Fruit fly (Drosophila melanogaster) whole organism, embryonic: Measurements from ENCODE around the gene pico.

Experiments used
- ATbp ChIP-seq: fragments of 200-800 bp; sonication (Bioruptor generic); optimal IDR thresholded peaks from 2 replicates; lab custom pipeline; 2017; ENCODE audit warnings: missing biosample characterization, mild to moderate bottlenecking, missing genetic modification characterization, missing genetic modification reagents
- CG10431 ChIP-seq: fragments of 200-800 bp; sonication (Bioruptor generic); optimal IDR thresholded peaks from 3 replicates; lab custom pipeline; 2018; ENCODE audit warnings: missing biosample characterization, mild to moderate bottlenecking, missing genetic modification characterization
- CG10979 ChIP-seq: fragments of 200-800 bp; sonication (Bioruptor generic); optimal IDR thresholded peaks from 2 replicates; lab custom pipeline; 2018; ENCODE audit warnings: missing biosample characterization, mild to moderate bottlenecking, missing genetic modification characterization, moderate library complexity
- CG12769 ChIP-seq: fragments of 200-800 bp; sonication (Bioruptor generic); optimal IDR thresholded peaks from 2 replicates; lab custom pipeline; 2019; ENCODE audit warnings: missing biosample characterization, mild to moderate bottlenecking, missing genetic modification characterization, moderate library complexity
- CG13424 ChIP-seq: fragments of 200-800 bp; sonication (Bioruptor generic); optimal IDR thresholded peaks from 2 replicates; lab custom pipeline; 2019; ENCODE audit warnings: missing biosample characterization, mild to moderate bottlenecking, missing genetic modification characterization, moderate library complexity
- CG13624 ChIP-seq: fragments of 200-800 bp; sonication (Bioruptor generic); optimal IDR thresholded peaks from 2 replicates; lab custom pipeline; 2016; ENCODE audit warnings: missing biosample characterization, missing genetic modification characterization
- CG1832 ChIP-seq: fragments of 200-800 bp; sonication (Bioruptor generic); optimal IDR thresholded peaks from 2 replicates; lab custom pipeline; 2017; ENCODE audit warnings: missing biosample characterization, mild to moderate bottlenecking, missing genetic modification characterization, inconsistent platforms
- CG18599 ChIP-seq: fragments of 200-800 bp; sonication (Bioruptor generic); optimal IDR thresholded peaks from 3 replicates; lab custom pipeline; 2017; ENCODE audit warnings: missing biosample characterization, missing genetic modification characterization, mild to moderate bottlenecking, moderate library complexity, missing genetic modification reagents
- CG2889 ChIP-seq: fragments of 200-800 bp; sonication (Bioruptor generic); IDR thresholded peaks from 3 replicates; pipeline ENCODE4 v1.3.6; 2022; ENCODE audit warnings: missing biosample characterization, missing genetic modification characterization
- CG31388 ChIP-seq: fragments of 200-800 bp; sonication (Bioruptor generic); optimal IDR thresholded peaks from 2 replicates; lab custom pipeline; 2016; ENCODE audit warnings: missing biosample characterization, missing genetic modification characterization
- CG32767 ChIP-seq: fragments of 200-800 bp; sonication (Bioruptor generic); IDR thresholded peaks from 2 replicates; pipeline ENCODE4 v1.3.6; 2022; ENCODE audit warnings: missing biosample characterization, missing genetic modification characterization
- CG3281 ChIP-seq: fragments of 200-800 bp; sonication (Bioruptor generic); optimal IDR thresholded peaks from 3 replicates; lab custom pipeline; 2017; ENCODE audit warnings: missing biosample characterization, mild to moderate bottlenecking, missing genetic modification characterization
- CG34224 ChIP-seq: fragments of 200-800 bp; sonication (Bioruptor generic); IDR thresholded peaks from 3 replicates; pipeline ENCODE4 v1.3.6; 2022; ENCODE audit warnings: missing biosample characterization, missing genetic modification characterization; ENCODE audit not compliant: partially characterized antibody
- CG34376 ChIP-seq: fragments of 200-800 bp; sonication (Bioruptor generic); optimal IDR thresholded peaks from 2 replicates; lab custom pipeline; 2018; ENCODE audit warnings: missing biosample characterization, mild to moderate bottlenecking, missing genetic modification characterization
- CG42726 ChIP-seq: fragments of 200-800 bp; sonication (Bioruptor generic); IDR thresholded peaks from 2 replicates; pipeline ENCODE4 v1.3.6; 2022; ENCODE audit warnings: missing biosample characterization, missing genetic modification characterization; ENCODE audit not compliant: partially characterized antibody
- CG4328 ChIP-seq: fragments of 200-800 bp; sonication (Bioruptor generic); optimal IDR thresholded peaks from 3 replicates; lab custom pipeline; 2017; ENCODE audit warnings: missing biosample characterization, missing genetic modification reagents, missing genetic modification characterization
- CG4360 ChIP-seq: fragments of 200-800 bp; sonication (Bioruptor generic); IDR thresholded peaks from 2 replicates; pipeline ENCODE4 v1.3.6; 2022; ENCODE audit warnings: missing biosample characterization, missing genetic modification characterization
- CG6175 ChIP-seq: fragments of 200-800 bp; sonication (Bioruptor generic); IDR thresholded peaks from 3 replicates; pipeline ENCODE4 v1.3.6; 2022; ENCODE audit warnings: missing biosample characterization, missing genetic modification characterization
- CG6854 ChIP-seq: fragments of 200-800 bp; sonication (Bioruptor generic); optimal IDR thresholded peaks from 3 replicates; lab custom pipeline; 2017; ENCODE audit warnings: missing biosample characterization, mild to moderate bottlenecking, missing genetic modification characterization
- CG7786 ChIP-seq: fragments of 200-800 bp; sonication (Bioruptor generic); optimal IDR thresholded peaks from 2 replicates; lab custom pipeline; 2016; ENCODE audit warnings: missing biosample characterization, missing genetic modification characterization
- D19B ChIP-seq: fragments of 200-800 bp; sonication (Bioruptor generic); optimal IDR thresholded peaks from 2 replicates; lab custom pipeline; 2017; ENCODE audit warnings: missing biosample characterization, mild to moderate bottlenecking, missing genetic modification characterization
- Dbx ChIP-seq: fragments of 200-800 bp; sonication (Bioruptor generic); IDR thresholded peaks from 3 replicates; pipeline ENCODE4 v1.3.6; 2022; ENCODE audit warnings: missing biosample characterization, missing genetic modification characterization
- HLHmδ ChIP-seq: fragments of 200-800 bp; sonication (Bioruptor generic); optimal IDR thresholded peaks from 2 replicates; lab custom pipeline; 2018; ENCODE audit warnings: missing biosample characterization, mild to moderate bottlenecking, missing genetic modification characterization, moderate library complexity
- Hr51 ChIP-seq, 2 experiments: fragments of 200-800 bp; sonication (Bioruptor generic); optimal IDR thresholded peaks; 2 replicates in 1 of 2; 3 replicates in 1 of 2; lab custom pipeline; 2016 to 2018; ENCODE audit warnings: missing biosample characterization in 2 of 2, missing genetic modification characterization in 2 of 2, mild to moderate bottlenecking in 1 of 2, moderate library complexity in 1 of 2
- Lpt ChIP-seq: fragments of >200 bp; optimal IDR thresholded peaks from 2 replicates; lab custom pipeline; 2018; ENCODE audit warnings: missing biosample characterization, missing genetic modification characterization
- Rx ChIP-seq: fragments of 200-800 bp; sonication (Bioruptor generic); IDR thresholded peaks from 2 replicates; pipeline ENCODE4 v1.3.6; 2022; ENCODE audit warnings: missing biosample characterization, missing genetic modification characterization
- Sin3A ChIP-seq: fragments of >200 bp; optimal IDR thresholded peaks from 2 replicates; lab custom pipeline; 2018
- ac ChIP-seq: fragments of 200-800 bp; sonication (Bioruptor generic); optimal IDR thresholded peaks from 3 replicates; lab custom pipeline; 2017; ENCODE audit warnings: missing biosample characterization, mild to moderate bottlenecking, missing genetic modification characterization
- ash1 ChIP-seq: fragments of 200-800 bp; sonication (Bioruptor generic); optimal IDR thresholded peaks from 2 replicates; lab custom pipeline; 2018; ENCODE audit warnings: missing biosample characterization, mild to moderate bottlenecking, missing genetic modification characterization
- cg ChIP-seq: fragments of 200-800 bp; sonication (Bioruptor generic); optimal IDR thresholded peaks from 3 replicates; lab custom pipeline; 2019; ENCODE audit warnings: missing biosample characterization, mild to moderate bottlenecking, missing genetic modification characterization, moderate library complexity
- fd102C ChIP-seq: fragments of 200-800 bp; sonication (Bioruptor generic); optimal IDR thresholded peaks from 2 replicates; lab custom pipeline; 2018; ENCODE audit warnings: missing biosample characterization, mild to moderate bottlenecking, missing genetic modification characterization, moderate library complexity
- fd64A ChIP-seq: fragments of 200-800 bp; sonication (Bioruptor generic); optimal IDR thresholded peaks from 3 replicates; lab custom pipeline; 2018; ENCODE audit warnings: missing biosample characterization, mild to moderate bottlenecking, missing genetic modification characterization
- gcm2 ChIP-seq: fragments of 200-800 bp; sonication (Bioruptor generic); optimal IDR thresholded peaks from 2 replicates; lab custom pipeline; 2016; ENCODE audit warnings: missing biosample characterization, missing genetic modification characterization
- gem ChIP-seq: fragments of 200-800 bp; sonication (Bioruptor generic); optimal IDR thresholded peaks from 2 replicates; lab custom pipeline; 2019; ENCODE audit warnings: missing biosample characterization, mild to moderate bottlenecking, missing genetic modification characterization, moderate library complexity
- kni ChIP-seq: fragments of 200-800 bp; sonication (Bioruptor generic); optimal IDR thresholded peaks from 3 replicates; lab custom pipeline; 2017; ENCODE audit warnings: mild to moderate bottlenecking, missing biosample characterization, missing genetic modification reagents, missing genetic modification characterization
- lov ChIP-seq, 2 experiments: fragments of 200-800 bp in 1 of 2; fragments of >200 bp in 1 of 2; sonication (Bioruptor generic) in 1 of 2; IDR thresholded peaks in 1 of 2; optimal IDR thresholded peaks in 1 of 2; 2 replicates in 1 of 2; 3 replicates in 1 of 2; pipeline versions ENCODE4 v1.3.6 to Lab custom; 2017 to 2022; ENCODE audit warnings: missing biosample characterization in 1 of 2, missing genetic modification characterization in 1 of 2
- luna ChIP-seq: fragments of 200-800 bp; sonication (Bioruptor generic); optimal IDR thresholded peaks from 2 replicates; lab custom pipeline; 2016; ENCODE audit warnings: missing biosample characterization, missing genetic modification characterization
- mam ChIP-seq: fragments of 200-800 bp; sonication (Bioruptor generic); optimal IDR thresholded peaks from 3 replicates; lab custom pipeline; 2016; ENCODE audit warnings: missing biosample characterization, missing genetic modification characterization
- nerfin-2 ChIP-seq: fragments of 200-800 bp; sonication (Bioruptor generic); IDR thresholded peaks from 2 replicates; pipeline ENCODE4 v1.3.6; 2022; ENCODE audit warnings: missing biosample characterization, missing genetic modification characterization; ENCODE audit not compliant: partially characterized antibody
- pita ChIP-seq: fragments of 200-800 bp; sonication (Bioruptor generic); optimal IDR thresholded peaks from 2 replicates; lab custom pipeline; 2017; ENCODE audit warnings: missing biosample characterization, mild to moderate bottlenecking, missing genetic modification characterization
- psq ChIP-seq: fragments of 200-800 bp; sonication (Bioruptor generic); optimal IDR thresholded peaks from 2 replicates; lab custom pipeline; 2017; ENCODE audit warnings: missing biosample characterization, missing genetic modification characterization
- row ChIP-seq: fragments of 200-800 bp; sonication (Bioruptor generic); IDR thresholded peaks from 3 replicates; pipeline ENCODE4 v1.3.6; 2022; ENCODE audit warnings: missing biosample characterization, missing genetic modification characterization
- scrt ChIP-seq: fragments of 200-800 bp; sonication (Bioruptor generic); optimal IDR thresholded peaks from 2 replicates; lab custom pipeline; 2018; ENCODE audit warnings: missing biosample characterization, mild to moderate bottlenecking, missing genetic modification characterization, moderate library complexity
- seq ChIP-seq: fragments of 200-800 bp; sonication (Bioruptor generic); IDR thresholded peaks from 2 replicates; pipeline ENCODE4 v1.3.6; 2022; ENCODE audit warnings: missing biosample characterization, missing genetic modification characterization
- sr ChIP-seq: fragments of 200-800 bp; sonication (Bioruptor generic); IDR thresholded peaks from 3 replicates; pipeline ENCODE4 v1.3.6; 2022; ENCODE audit warnings: missing biosample characterization, missing genetic modification characterization
- stwl ChIP-seq: fragments of 200-800 bp; sonication (Bioruptor generic); optimal IDR thresholded peaks from 3 replicates; lab custom pipeline; 2018; ENCODE audit warnings: missing biosample characterization, mild to moderate bottlenecking, missing genetic modification characterization, moderate library complexity
- tap ChIP-seq: fragments of 200-800 bp; optimal IDR thresholded peaks from 3 replicates; lab custom pipeline; 2019; ENCODE audit warnings: missing biosample characterization, mild to moderate bottlenecking, missing genetic modification characterization, moderate library complexity
- trem ChIP-seq: fragments of 200-800 bp; optimal IDR thresholded peaks from 3 replicates; lab custom pipeline; 2019; ENCODE audit warnings: missing biosample characterization, mild to moderate bottlenecking, missing genetic modification characterization, moderate library complexity
- wor ChIP-seq: fragments of 200-800 bp; sonication (Bioruptor generic); IDR thresholded peaks from 2 replicates; pipeline ENCODE4 v1.3.6; 2022; ENCODE audit warnings: missing biosample characterization, missing genetic modification characterization

Gene pico

DNA sequence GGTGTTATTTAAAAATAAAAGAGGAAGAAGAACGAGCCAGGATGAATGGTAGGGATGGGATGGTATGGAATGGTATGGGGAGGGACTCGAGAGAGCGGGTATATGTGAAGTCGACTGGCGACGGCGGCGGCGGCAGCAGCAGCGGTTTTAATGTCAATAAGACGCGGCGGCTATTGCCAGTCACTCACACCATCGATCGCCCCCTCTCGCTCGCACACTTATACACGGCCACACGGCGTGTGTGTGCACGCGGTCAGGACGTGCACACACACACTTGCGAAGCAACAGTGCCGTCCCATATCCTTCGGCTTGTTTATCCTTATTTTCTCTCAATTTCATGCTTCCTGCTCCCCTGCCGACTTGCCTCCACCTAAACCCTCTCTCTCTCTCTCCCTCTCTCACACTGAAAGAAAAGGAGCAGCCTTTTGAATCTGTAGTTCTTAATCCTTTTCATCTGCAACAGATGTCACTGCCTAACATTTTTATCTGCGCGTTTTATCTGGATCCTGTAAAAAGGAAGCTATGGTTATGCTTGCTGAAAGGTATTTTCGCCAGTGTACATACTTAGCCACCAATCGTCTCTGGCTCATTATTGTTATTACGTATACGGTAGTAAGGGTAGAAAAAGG lies 37.4 kb upstream of the pico start (continued):
- TF ChIP-seq lov (optimal IDR thresholded peaks at IDR 0.05; lab: Kevin White, UChicago) (no peak), lov (GFP tag; IDR thresholded peaks at IDR 0.05; lab: Robert Waterston, UW) (peak; percentile 78; the same call in 2 of the 3 replicates), gem (tag; lab: Kevin White, UChicago) (peak; percentile 91), seq (GFP tag; lab: Robert Waterston, UW) (peak; percentile 66), CG3281 (GFP tag; lab: Kevin White, UChicago) (peak; percentile 79), stwl (peak; percentile 31), Hr51 (GFP tag; optimal IDR thresholded peaks at IDR 0.05; lab: Kevin White, UChicago) (peak; percentile 75 to 87), tap (tag; lab: Kevin White, UChicago) (peak; percentile 58), CG12769 (tag; lab: Kevin White, UChicago) (peak; percentile 93), CG1832 (GFP tag; lab: Kevin White, UChicago) (peak; percentile 67), pita (GFP tag; lab: Kevin White, UChicago) (no peak), ATbp (GFP tag; lab: Kevin White, UChicago) (peak; percentile 81), CG10431 (GFP tag; lab: Kevin White, UChicago) (no peak), Dbx (GFP tag; lab: Robert Waterston, UW) (peak; percentile 62), nerfin-2 (GFP tag; lab: Robert Waterston, UW) (no peak), CG10979 (peak; percentile 84), trem (peak; percentile 61), kni (GFP tag; lab: Kevin White, UChicago) (no peak), CG13624 (GFP tag; lab: Kevin White, UChicago) (peak; percentile 71), scrt (GFP tag; lab: Kevin White, UChicago) (peak; percentile 85), luna (GFP tag; lab: Kevin White, UChicago) (peak; percentile 76), CG18599 (GFP tag; lab: Kevin White, UChicago) (peak; percentile 92), CG13424 (tag; lab: Kevin White, UChicago) (peak; percentile 81), CG34224 (GFP tag; lab: Robert Waterston, UW) (no peak), CG6854 (GFP tag; lab: Kevin White, UChicago) (peak; percentile 67), CG32767 (GFP tag; lab: Robert Waterston, UW) (peak; percentile 70; the same call in 1 of the 2 replicates), Lpt (GFP tag; lab: Kevin White, UChicago) (no peak), CG7786 (GFP tag; lab: Kevin White, UChicago) (peak; percentile 90), wor (GFP tag; lab: Robert Waterston, UW) (peak; percentile 57), CG4328 (GFP tag; lab: Kevin White, UChicago) (peak; percentile 12), mam (GFP tag; lab: Kevin White, UChicago) (peak; percentile 92), CG31388 (no peak), Sin3A (lab: Kevin White, UChicago) (no peak), fd102C (peak; percentile 89), fd64A (GFP tag; lab: Kevin White, UChicago) (peak; percentile 8), D19B (GFP tag; lab: Kevin White, UChicago) (peak; percentile 59), gcm2 (GFP tag; lab: Kevin White, UChicago) (peak; percentile 63), CG34376 (GFP tag; lab: Kevin White, UChicago) (peak; percentile 62), HLHmδ (GFP tag; lab: Kevin White, UChicago) (no peak), row (GFP tag; lab: Robert Waterston, UW) (peak; percentile 88), cg (peak; percentile 33), psq (GFP tag; lab: Kevin White, UChicago) (peak; percentile 17), CG4360 (GFP tag; lab: Robert Waterston, UW) (peak; percentile 41; the same call in 1 of the 2 replicates), CG42726 (GFP tag; lab: Robert Waterston, UW) (no peak), Rx (GFP tag; lab: Robert Waterston, UW) (peak; percentile 76), ac (GFP tag; lab: Kevin White, UChicago) (peak; percentile 76), sr (GFP tag; lab: Robert Waterston, UW) (peak; percentile 46; the same call in 1 of the 3 replicates), CG2889 (GFP tag; lab: Robert Waterston, UW) (peak; percentile 75), CG6175 (peak; percentile 55; the same call in 1 of the 3 replicates), ash1 (GFP tag; lab: Kevin White, UChicago) (peak; percentile 41)
